Worm (Caenorhabditis elegans) whole organism, late embryonic: ENCODE measurements around the gene C17B7.5.

ENCODE experiments used
- K02D7.2 ChIP-seq: sonication (generic microtip); optimal IDR thresholded peaks from 2 replicates; lab custom pipeline; 2017; ENCODE audit warnings: mild to moderate bottlenecking, missing genetic modification characterization, missing compliant biosample characterization
- K09A11.1 ChIP-seq: sonication (generic microtip); optimal IDR thresholded peaks from 2 replicates; lab custom pipeline; 2017; ENCODE audit warnings: antibody characterized with exemption, mild to moderate bottlenecking, missing genetic modification characterization, missing compliant biosample characterization; ENCODE audit not compliant: insufficient read depth
- Y22D7AL.16 ChIP-seq: sonication (generic microtip); optimal IDR thresholded peaks from 2 replicates; lab custom pipeline; 2016; ENCODE audit warnings: missing genetic modification characterization, missing compliant biosample characterization
- ceh-31 ChIP-seq: sonication (generic microtip); optimal IDR thresholded peaks from 2 replicates; lab custom pipeline; 2016; ENCODE audit warnings: missing genetic modification characterization, missing compliant biosample characterization
- ceh-48 ChIP-seq: sonication (generic microtip); optimal IDR thresholded peaks from 2 replicates; lab custom pipeline; 2016; ENCODE audit warnings: missing genetic modification characterization, inconsistent platforms, missing compliant biosample characterization
- ceh-6 ChIP-seq: fragments of 200-800 bp; sonication (Bioruptor generic); optimal IDR thresholded peaks from 2 replicates; lab custom pipeline; 2018; ENCODE audit warnings: mild to moderate bottlenecking, missing genetic modification characterization, missing compliant biosample characterization
- pax-1 ChIP-seq: fragments of 150-350 bp; optimal IDR thresholded peaks from 2 replicates; lab custom pipeline; 2014; ENCODE audit warnings: missing biosample characterization, missing genetic modification characterization
- pqm-1 ChIP-seq: sonication (generic microtip); optimal IDR thresholded peaks from 2 replicates; lab custom pipeline; 2016; ENCODE audit warnings: missing genetic modification characterization, missing compliant biosample characterization
- tbx-2 ChIP-seq: sonication (generic microtip); optimal IDR thresholded peaks from 2 replicates; lab custom pipeline; 2016; ENCODE audit warnings: missing genetic modification characterization, missing compliant biosample characterization

DNA sequence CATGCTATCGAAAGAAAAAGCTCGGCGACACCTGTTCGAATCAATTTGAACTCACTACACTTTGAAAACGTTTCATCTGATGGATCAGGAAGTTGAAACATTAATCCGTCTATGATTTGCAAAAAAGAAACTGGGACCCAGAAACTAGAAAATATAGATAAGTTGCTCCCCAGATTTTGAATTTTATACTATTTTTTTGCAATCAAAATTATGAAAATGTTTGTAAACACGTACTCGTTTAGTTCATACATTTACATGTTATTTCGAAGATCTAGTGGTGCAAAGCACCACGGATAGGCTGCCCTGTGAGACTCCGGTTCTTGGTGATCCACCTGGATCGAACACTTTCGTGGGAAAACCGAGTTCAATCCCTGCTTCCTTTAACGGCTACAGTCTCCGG is 8.5 kb downstream of the C17B7.5 start, which contains the start of gene C17B7.10:
- no peak for TF ChIP-seq ceh-31 (tag; lab: Kevin White, UChicago)
- no peak for TF ChIP-seq pax-1 (tag; lab: Kevin White, UChicago)
- TF ChIP-seq pqm-1 (tag; lab: Kevin White, UChicago), result no peak
- TF ChIP-seq ceh-48 (tag; lab: Kevin White, UChicago), result no peak
- no peak for TF ChIP-seq tbx-2
- no peak for TF ChIP-seq K09A11.1
- no peak for TF ChIP-seq K02D7.2 (tag; lab: Kevin White, UChicago)
- no peak for TF ChIP-seq ceh-6 (GFP tag; lab: Kevin White, UChicago)
- no peak for TF ChIP-seq Y22D7AL.16 (tag; lab: Kevin White, UChicago)
